Fruit fly (Drosophila melanogaster): Measurements from ENCODE around the gene Cdk12.

The Cdk12 gene

DNA sequence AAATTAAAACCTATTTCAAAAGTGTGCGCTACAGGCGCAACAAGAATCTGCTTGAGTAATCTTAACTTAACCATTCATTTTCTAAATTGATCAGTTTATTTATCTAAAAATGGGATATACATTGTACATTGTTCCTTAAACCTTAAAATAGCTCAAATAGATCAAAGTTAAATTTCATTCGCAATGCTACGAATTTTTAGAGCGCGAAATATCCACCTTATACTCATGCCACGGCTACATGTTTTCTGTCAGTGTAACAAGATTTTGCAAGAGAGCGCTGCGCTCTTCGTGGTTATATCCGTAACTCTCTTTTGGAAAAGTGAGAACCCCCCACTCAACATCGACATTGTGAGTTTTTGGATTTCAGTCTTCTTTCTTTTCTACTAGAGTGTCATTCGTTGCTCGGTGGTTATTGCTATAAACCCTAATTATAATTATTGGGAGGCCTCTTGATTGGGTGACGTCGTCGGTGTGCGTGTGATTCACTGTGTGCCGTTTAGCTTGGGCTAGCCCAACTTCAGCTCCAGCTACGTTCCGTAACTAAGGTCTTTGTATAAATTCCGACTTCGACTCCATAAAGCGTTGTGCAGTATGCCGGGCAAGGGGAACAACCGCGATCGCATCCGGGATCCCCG lies 6.5 kb upstream of the Cdk12 start (continued):
- peak; percentile 39 for TF ChIP-seq her (GFP tag; optimal IDR thresholded peaks at IDR 0.05)
- no peak for TF ChIP-seq CG5953 (GFP tag; IDR thresholded peaks at IDR 0.05)
- TF ChIP-seq Rx (GFP tag; IDR thresholded peaks at IDR 0.05), result 0 out of 2 replicates have a peak, but pooled peaks have one; percentile 27
- TF ChIP-seq Oaz (GFP tag; IDR thresholded peaks at IDR 0.05), result no peak
- TF ChIP-seq gro (GFP tag; optimal IDR thresholded peaks at IDR 0.05), result peak; percentile 39
- peak; percentile 66 for TF ChIP-seq Rfx (GFP tag; IDR thresholded peaks at IDR 0.05)
- TF ChIP-seq HHEX (GFP tag; optimal IDR thresholded peaks at IDR 0.05), result no peak
- no peak for TF ChIP-seq CG30020 (tag; optimal IDR thresholded peaks at IDR 0.05)
- no peak for TF ChIP-seq Deaf1 (tag; optimal IDR thresholded peaks at IDR 0.05)
- TF ChIP-seq CG16779 (GFP tag; IDR thresholded peaks at IDR 0.05), result no peak
- peak; percentile 33 for TF ChIP-seq CG13424 (tag; optimal IDR thresholded peaks at IDR 0.05)
- TF ChIP-seq ash1 (GFP tag; optimal IDR thresholded peaks at IDR 0.05), result no peak
- no peak for TF ChIP-seq usp (GFP tag; optimal IDR thresholded peaks at IDR 0.05)
- no peak for TF ChIP-seq z (GFP tag; IDR thresholded peaks at IDR 0.05)
- TF ChIP-seq Ada2b (GFP tag; IDR thresholded peaks at IDR 0.05), result peak; percentile 24; the same call in 1 of the 2 replicates
- peak; percentile 39 for TF ChIP-seq Fer1 (GFP tag; optimal IDR thresholded peaks at IDR 0.05)
- no peak for TF ChIP-seq tx (GFP tag; optimal IDR thresholded peaks at IDR 0.05)
- TF ChIP-seq stwl (tag; optimal IDR thresholded peaks at IDR 0.05), result no peak
- no peak for TF ChIP-seq Bgb (GFP tag; IDR thresholded peaks at IDR 0.05; ENCODE audit: partially characterized antibody)
- no peak for TF ChIP-seq gt (GFP tag; IDR thresholded peaks at IDR 0.05)
- peak; percentile 39 for TF ChIP-seq ind (GFP tag; optimal IDR thresholded peaks at IDR 0.05)
- TF ChIP-seq CG4282 (GFP tag; optimal IDR thresholded peaks at IDR 0.05), result no peak
- peak; percentile 53 for TF ChIP-seq BtbVII (GFP tag; optimal IDR thresholded peaks at IDR 0.05)
- TF ChIP-seq CG4424 (GFP tag; optimal IDR thresholded peaks at IDR 0.05), result peak; percentile 18
- TF ChIP-seq CG10543 (GFP tag; optimal IDR thresholded peaks at IDR 0.05), result no peak
- TF ChIP-seq CG4328 (GFP tag; optimal IDR thresholded peaks at IDR 0.05), result no peak
- TF ChIP-seq Mes4 (GFP tag; optimal IDR thresholded peaks at IDR 0.05), result no peak
- TF ChIP-seq nom (GFP tag; optimal IDR thresholded peaks at IDR 0.05), result peak; percentile 23
- no peak for TF ChIP-seq HmgD (GFP tag; optimal IDR thresholded peaks at IDR 0.05)
- no peak for TF ChIP-seq ap (GFP tag; IDR thresholded peaks at IDR 0.05)
- TF ChIP-seq MESR4 (GFP tag; optimal IDR thresholded peaks at IDR 0.05), result no peak
- TF ChIP-seq sd (tag; optimal IDR thresholded peaks at IDR 0.05), result no peak
- TF ChIP-seq Dad (GFP tag; optimal IDR thresholded peaks at IDR 0.05), result no peak
- TF ChIP-seq CG9609 (GFP tag; optimal IDR thresholded peaks at IDR 0.05), result no peak
- TF ChIP-seq Dll (GFP tag; IDR thresholded peaks at IDR 0.05; ENCODE audit: partially characterized antibody), result 0 out of 4 replicates have a peak, but pooled peaks have one; percentile 18
- peak; percentile 48 for TF ChIP-seq Hmr (GFP tag; optimal IDR thresholded peaks at IDR 0.05)

- TF ChIP-seq ftz-f1 (GFP tag; optimal IDR thresholded peaks at IDR 0.05) (peak; percentile 87), dati (GFP tag; IDR thresholded peaks at IDR 0.05) (no peak), gro (GFP tag; optimal IDR thresholded peaks at IDR 0.05) (peak; percentile 3), CG30020 (tag; optimal IDR thresholded peaks at IDR 0.05) (peak; percentile 53), Dref (GFP tag; IDR thresholded peaks at IDR 0.05) (0 out of 2 replicates have a peak, but pooled peaks have one; percentile 10), vfl (GFP tag; optimal IDR thresholded peaks at IDR 0.05) (peak; percentile 37), CG9797 (GFP tag; optimal IDR thresholded peaks at IDR 0.05) (peak; percentile 88), Xbp1 (GFP tag; optimal IDR thresholded peaks at IDR 0.05) (peak; percentile 27), lola (GFP tag; optimal IDR thresholded peaks at IDR 0.05) (peak in 1 of 3 experiments; percentile 8), CG4820 (GFP tag; optimal IDR thresholded peaks at IDR 0.05) (peak; percentile 36), CG6272 (GFP tag; IDR thresholded peaks at IDR 0.05) (no peak), Rfx (GFP tag; IDR thresholded peaks at IDR 0.05) (0 out of 2 replicates have a peak, but pooled peaks have one; percentile 7), MESR4 (GFP tag; optimal IDR thresholded peaks at IDR 0.05) (peak; percentile 49), CG15011 (GFP tag; optimal IDR thresholded peaks at IDR 0.05) (no peak), CG10209 (GFP tag; optimal IDR thresholded peaks at IDR 0.05) (peak; percentile 14), CG18262 (tag; optimal IDR thresholded peaks at IDR 0.05) (peak; percentile 10), CG9437 (GFP tag; optimal IDR thresholded peaks at IDR 0.05) (peak; percentile 12), scrt (GFP tag; optimal IDR thresholded peaks at IDR 0.05) (peak; percentile 70)
Observed at dm6 chr3L:21516716-21517266, 685 bp downstream of the Cdk12 start.

Measured in whole organism, embryonic.